Worm (Caenorhabditis elegans) whole organism, midembryonic: Measurements from ENCODE around the gene perm-2.

ENCODE experiments used
- T22C8.4 ChIP-seq: fragments of 200-800 bp; sonication (Bioruptor generic); IDR thresholded peaks from 2 replicates; pipeline ENCODE4 v1.3.6; 2022; ENCODE audit warnings: missing genetic modification characterization, missing compliant biosample characterization
- cog-1 ChIP-seq: sonication (generic microtip); optimal IDR thresholded peaks from 2 replicates; lab custom pipeline; 2016; ENCODE audit warnings: missing genetic modification characterization, missing compliant biosample characterization
- flt-1 ChIP-seq: fragments of 200-800 bp; sonication (Bioruptor generic); IDR thresholded peaks from 2 replicates; pipeline ENCODE4 v1.3.6; 2022; ENCODE audit warnings: missing genetic modification characterization, missing compliant biosample characterization
- med-1 ChIP-seq: sonication (generic microtip); optimal IDR thresholded peaks from 2 replicates; lab custom pipeline; 2017; ENCODE audit warnings: missing genetic modification characterization, mild to moderate bottlenecking, missing compliant biosample characterization, antibody characterized with exemption, missing genetic modification reagents; ENCODE audit not compliant: insufficient read depth
- ref-1 ChIP-seq: fragments of 200-800 bp; sonication (Bioruptor generic); conservative IDR thresholded peaks from 2 replicates; pipeline ENCODE4 v1.3.6; 2022; ENCODE audit warnings: missing genetic modification reagents, missing genetic modification characterization, missing compliant biosample characterization
- ztf-23 ChIP-seq: fragments of 200-800 bp; sonication (Bioruptor generic); IDR thresholded peaks from 2 replicates; pipeline ENCODE4 v1.3.6; 2022; ENCODE audit warnings: missing genetic modification reagents, missing genetic modification characterization, missing compliant biosample characterization
- ztf-29 ChIP-seq: fragments of 200-800 bp; sonication (Bioruptor generic); IDR thresholded peaks from 2 replicates; pipeline ENCODE4 v1.3.6; 2022; ENCODE audit warnings: missing genetic modification reagents, missing genetic modification characterization, missing compliant biosample characterization

DNA sequence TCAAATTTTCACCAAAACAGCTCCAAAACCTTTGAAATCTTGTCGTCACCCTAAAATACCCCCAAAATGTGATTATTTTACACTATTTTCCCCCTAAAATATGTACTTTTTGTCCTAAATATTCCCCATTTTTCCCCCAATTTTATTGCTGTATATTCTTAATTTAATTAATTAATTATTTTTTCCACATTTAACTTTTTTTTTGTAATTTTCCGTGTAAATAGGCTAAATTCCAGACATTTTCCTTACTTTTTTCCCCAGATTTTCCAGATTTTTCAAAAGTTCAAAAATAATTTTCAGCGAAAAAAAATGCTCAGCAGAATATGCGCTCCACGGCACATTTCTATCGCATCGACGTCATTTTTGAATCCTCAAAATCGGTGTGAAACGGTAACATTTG, 29.4 kb upstream of the perm-2 start, which contains the start of gene cox-18:
- TF ChIP-seq flt-1 (GFP tag; lab: Robert Waterston, UW) (no peak), T22C8.4 (no peak), ztf-29 (GFP tag; lab: Robert Waterston, UW) (no peak), med-1 (no peak), ztf-23 (GFP tag; lab: Robert Waterston, UW) (no peak), ref-1 (GFP tag; lab: Robert Waterston, UW) (no peak), cog-1 (tag; lab: Kevin White, UChicago) (no peak)
